Fruit fly (Drosophila melanogaster): ENCODE measurements around the gene Or74a.

The Or74a gene

dm6 chr3L:17341216-17341615 lies 12.2 kb upstream of the Or74a start, which contains the start of gene CG13727:
Gene CG13727, minus strand, starts transcription at chr3L:17341316.
- no peak for TF ChIP-seq CG17806 (tag; optimal IDR thresholded peaks at IDR 0.05)
- no peak for TF ChIP-seq CG8159 (tag; optimal IDR thresholded peaks at IDR 0.05)
- no peak for TF ChIP-seq Ets98B (GFP tag; IDR thresholded peaks at IDR 0.05)
- TF ChIP-seq CG4496 (GFP tag; IDR thresholded peaks at IDR 0.05) = no peak
- TF ChIP-seq gl (tag; optimal IDR thresholded peaks at IDR 0.05) = no peak
- TF ChIP-seq EcR (GFP tag; optimal IDR thresholded peaks at IDR 0.05) = no peak
- no peak for TF ChIP-seq Pif1B (GFP tag; optimal IDR thresholded peaks at IDR 0.05)
- no peak for TF ChIP-seq CG34367 (tag; optimal IDR thresholded peaks at IDR 0.05)
- no peak for TF ChIP-seq D1 (tag; optimal IDR thresholded peaks at IDR 0.05)
- no peak for TF ChIP-seq CG12605 (GFP tag; IDR thresholded peaks at IDR 0.05)
- no peak for TF ChIP-seq CG32121 (GFP tag; IDR thresholded peaks at IDR 0.05)
- no peak for TF ChIP-seq fd96Ca (GFP tag; IDR thresholded peaks at IDR 0.05)
- no peak for TF ChIP-seq CG9948 (tag; optimal IDR thresholded peaks at IDR 0.05)
- TF ChIP-seq CG8301 (tag; optimal IDR thresholded peaks at IDR 0.05) = no peak
- TF ChIP-seq rn (GFP tag; IDR thresholded peaks at IDR 0.05) = no peak
- TF ChIP-seq CG10348 (GFP tag; IDR thresholded peaks at IDR 0.05) = no peak
- TF ChIP-seq Pif1A (GFP tag; optimal IDR thresholded peaks at IDR 0.05) = no peak
- TF ChIP-seq CG14655 (GFP tag; optimal IDR thresholded peaks at IDR 0.05) = no peak
- no peak for TF ChIP-seq CG13204 (GFP tag; optimal IDR thresholded peaks at IDR 0.05)

dm6 chr3L:17339756-17340155 lies 10.8 kb upstream of the Or74a start:
- TF ChIP-seq D1 (tag; optimal IDR thresholded peaks at IDR 0.05) (no peak), CG34367 (tag; optimal IDR thresholded peaks at IDR 0.05) (no peak), Pif1B (GFP tag; optimal IDR thresholded peaks at IDR 0.05) (no peak), gl (tag; optimal IDR thresholded peaks at IDR 0.05) (no peak), EcR (GFP tag; optimal IDR thresholded peaks at IDR 0.05) (no peak), CG32121 (GFP tag; IDR thresholded peaks at IDR 0.05) (no peak), Snoo (tag; optimal IDR thresholded peaks at IDR 0.05) (no peak), Pif1A (GFP tag; optimal IDR thresholded peaks at IDR 0.05) (no peak), CG14655 (GFP tag; optimal IDR thresholded peaks at IDR 0.05) (no peak), CG4496 (GFP tag; IDR thresholded peaks at IDR 0.05) (no peak), rn (GFP tag; IDR thresholded peaks at IDR 0.05) (no peak), CG8301 (tag; optimal IDR thresholded peaks at IDR 0.05) (no peak), CG17806 (tag; optimal IDR thresholded peaks at IDR 0.05) (no peak), CG9948 (tag; optimal IDR thresholded peaks at IDR 0.05) (no peak)

dm6 chr3L:17339122-17339521 lies 10.2 kb upstream of the Or74a start, which contains the start of gene CG6479:
Gene CG6479, minus strand, starts transcription at chr3L:17339262.
- TF ChIP-seq Ets98B (GFP tag; IDR thresholded peaks at IDR 0.05) = no peak
- TF ChIP-seq D1 (tag; optimal IDR thresholded peaks at IDR 0.05) = peak; percentile 63

- TF ChIP-seq CG34367 (tag; optimal IDR thresholded peaks at IDR 0.05) (no peak), fd96Ca (GFP tag; IDR thresholded peaks at IDR 0.05) (no peak), CG9948 (tag; optimal IDR thresholded peaks at IDR 0.05) (no peak), gl (tag; optimal IDR thresholded peaks at IDR 0.05) (no peak), Pif1A (GFP tag; optimal IDR thresholded peaks at IDR 0.05) (no peak), CG14655 (GFP tag; optimal IDR thresholded peaks at IDR 0.05) (no peak), CG10348 (GFP tag; IDR thresholded peaks at IDR 0.05) (no peak), CG17806 (tag; optimal IDR thresholded peaks at IDR 0.05) (no peak), rn (GFP tag; IDR thresholded peaks at IDR 0.05) (no peak), EcR (GFP tag; optimal IDR thresholded peaks at IDR 0.05) (no peak)
These were observed 3.6 kb downstream of the Or74a start, which contains the start of gene CG13725 for dm6 chr3L:17325418-17325817. Gene CG13725, minus strand, starts transcription at chr3L:17325518.

dm6 chr3L:17322541-17322940 lies 6.4 kb downstream of the Or74a start, which contains the start of gene CG13724:
Gene CG13724, plus strand, starts transcription at chr3L:17322841.
- TF ChIP-seq rn (GFP tag; IDR thresholded peaks at IDR 0.05) = no peak
- no peak for TF ChIP-seq fd96Ca (GFP tag; IDR thresholded peaks at IDR 0.05)
- no peak for TF ChIP-seq CG8301 (tag; optimal IDR thresholded peaks at IDR 0.05)
- TF ChIP-seq EcR (GFP tag; optimal IDR thresholded peaks at IDR 0.05) = no peak
- no peak for TF ChIP-seq CG8159 (tag; optimal IDR thresholded peaks at IDR 0.05)
- no peak for TF ChIP-seq Snoo (tag; optimal IDR thresholded peaks at IDR 0.05)
- TF ChIP-seq Ets98B (GFP tag; IDR thresholded peaks at IDR 0.05) = no peak
- no peak for TF ChIP-seq CG12605 (GFP tag; IDR thresholded peaks at IDR 0.05)
- no peak for TF ChIP-seq CG10348 (GFP tag; IDR thresholded peaks at IDR 0.05)

dm6 chr3L:17320711-17321110 lies 8.3 kb downstream of the Or74a start, which contains the start of gene ND-24L:
Gene ND-24L, minus strand, starts transcription at chr3L:17320811.
- TF ChIP-seq CG17806 (tag; optimal IDR thresholded peaks at IDR 0.05) = no peak
- TF ChIP-seq CG14655 (GFP tag; optimal IDR thresholded peaks at IDR 0.05) = no peak
- TF ChIP-seq CG13204 (GFP tag; optimal IDR thresholded peaks at IDR 0.05) = no peak
- TF ChIP-seq EcR (GFP tag; optimal IDR thresholded peaks at IDR 0.05) = no peak
- TF ChIP-seq CG4496 (GFP tag; IDR thresholded peaks at IDR 0.05) = no peak
- TF ChIP-seq Snoo (tag; optimal IDR thresholded peaks at IDR 0.05) = no peak
- no peak for TF ChIP-seq CG32121 (GFP tag; IDR thresholded peaks at IDR 0.05)
- no peak for TF ChIP-seq CG34367 (tag; optimal IDR thresholded peaks at IDR 0.05)
- no peak for TF ChIP-seq fd96Ca (GFP tag; IDR thresholded peaks at IDR 0.05)
- no peak for TF ChIP-seq Ets98B (GFP tag; IDR thresholded peaks at IDR 0.05)
- no peak for TF ChIP-seq CG15710 (tag; optimal IDR thresholded peaks at IDR 0.05)
- TF ChIP-seq CG12605 (GFP tag; IDR thresholded peaks at IDR 0.05) = no peak
- no peak for TF ChIP-seq CG10348 (GFP tag; IDR thresholded peaks at IDR 0.05)
- TF ChIP-seq CG8301 (tag; optimal IDR thresholded peaks at IDR 0.05) = no peak
- TF ChIP-seq CG9948 (tag; optimal IDR thresholded peaks at IDR 0.05) = no peak
- TF ChIP-seq CG8159 (tag; optimal IDR thresholded peaks at IDR 0.05) = no peak
- TF ChIP-seq Pif1A (GFP tag; optimal IDR thresholded peaks at IDR 0.05) = no peak
- TF ChIP-seq gl (tag; optimal IDR thresholded peaks at IDR 0.05) = no peak
- no peak for TF ChIP-seq rn (GFP tag; IDR thresholded peaks at IDR 0.05)
- no peak for TF ChIP-seq D1 (tag; optimal IDR thresholded peaks at IDR 0.05)
